Worm (Caenorhabditis elegans) whole organism, early embryonic: ENCODE results near the gene ckk-1.

ENCODE experiments used
- B0310.2 ChIP-seq: sonication (generic microtip); optimal IDR thresholded peaks from 2 replicates; lab custom pipeline; 2016; ENCODE audit warnings: mild to moderate bottlenecking, missing genetic modification characterization, missing compliant biosample characterization
- aly-1 ChIP-seq: sonication (generic microtip); optimal IDR thresholded peaks from 2 replicates; lab custom pipeline; 2016; ENCODE audit warnings: missing genetic modification characterization, missing compliant biosample characterization
- ama-1 ChIP-seq: fragments of 150-350 bp; optimal IDR thresholded peaks from 2 replicates; lab custom pipeline; 2014
- ets-7 ChIP-seq: sonication (generic microtip); optimal IDR thresholded peaks from 2 replicates; lab custom pipeline; 2016; ENCODE audit warnings: missing genotype, missing genetic modification characterization, missing compliant biosample characterization
- flt-1 ChIP-seq: fragments of 200-800 bp; sonication (Bioruptor generic); IDR thresholded peaks from 2 replicates; pipeline ENCODE4 v1.3.6; 2022; ENCODE audit warnings: missing genetic modification characterization, missing compliant biosample characterization
- hnd-1 ChIP-seq: sonication (generic microtip); optimal IDR thresholded peaks from 2 replicates; lab custom pipeline; 2016; ENCODE audit warnings: missing genetic modification characterization, missing compliant biosample characterization
- scrt-1 ChIP-seq: fragments of 200-800 bp; sonication (Bioruptor generic); IDR thresholded peaks from 2 replicates; pipeline ENCODE4 v1.3.6; 2022; ENCODE audit warnings: missing genetic modification characterization, missing compliant biosample characterization
- tra-4 ChIP-seq: sonication (generic microtip); optimal IDR thresholded peaks from 2 replicates; lab custom pipeline; 2017; ENCODE audit warnings: missing genetic modification characterization, missing compliant biosample characterization

ce11 chrIII:5620186-5620585 lies 15.1 kb upstream of the ckk-1 start:
- no peak for TF ChIP-seq ama-1 (lab: Kevin White, UChicago)
- no peak for TF ChIP-seq ets-7 (tag; lab: Kevin White, UChicago)
- TF ChIP-seq scrt-1 = no peak
- no peak for TF ChIP-seq hnd-1 (tag; lab: Kevin White, UChicago)
- TF ChIP-seq flt-1 = no peak
- TF ChIP-seq tra-4 (tag; lab: Kevin White, UChicago) = no peak
- TF ChIP-seq B0310.2 (tag; lab: Kevin White, UChicago) = no peak
- no peak for TF ChIP-seq aly-1
